Worm (Caenorhabditis elegans) whole organism, young adult: ENCODE data around the gene C18G1.7.

ENCODE experiments used
- B0261.1 ChIP-seq: sonication (generic microtip); optimal IDR thresholded peaks from 2 replicates; lab custom pipeline; 2016; ENCODE audit warnings: mild to moderate bottlenecking, missing genetic modification characterization, moderate library complexity, missing compliant biosample characterization
- C06A6.2 ChIP-seq: fragments of 200-800 bp; sonication (Bioruptor generic); conservative IDR thresholded peaks from 2 replicates; pipeline ENCODE4 v1.3.6; 2022; ENCODE audit warnings: missing genetic modification characterization, missing compliant biosample characterization
- D2030.7 ChIP-seq: fragments of 200-800 bp; sonication (Bioruptor generic); IDR thresholded peaks from 2 replicates; pipeline ENCODE4 v1.3.6; 2022; ENCODE audit warnings: missing genetic modification reagents, missing genetic modification characterization, missing compliant biosample characterization
- F33H1.4 ChIP-seq: fragments of 200-800 bp; sonication (Bioruptor generic); IDR thresholded peaks from 2 replicates; pipeline ENCODE4 v1.3.6; 2022; ENCODE audit warnings: missing genetic modification reagents, missing genetic modification characterization, missing compliant biosample characterization
- F55B11.4 ChIP-seq: sonication (generic microtip); optimal IDR thresholded peaks from 2 replicates; lab custom pipeline; 2016; ENCODE audit warnings: missing compliant biosample characterization, missing genetic modification characterization, borderline replicate concordance; ENCODE audit not compliant: insufficient read depth
- Y53F4B.3 ChIP-seq: fragments of 200-800 bp; sonication (Bioruptor generic); IDR thresholded peaks from 2 replicates; pipeline ENCODE4 v1.3.6; 2022; ENCODE audit warnings: missing genetic modification reagents, missing genetic modification characterization, missing compliant biosample characterization
- Y67H2A.10 ChIP-seq: fragments of 200-800 bp; sonication (Bioruptor generic); conservative IDR thresholded peaks from 2 replicates; pipeline ENCODE4 v1.3.6; 2022; ENCODE audit warnings: missing genetic modification reagents, missing genetic modification characterization, missing compliant biosample characterization
- Y95B8A.8 ChIP-seq: fragments of 200-800 bp; sonication (Bioruptor generic); IDR thresholded peaks from 2 replicates; pipeline ENCODE4 v1.3.6; 2022; ENCODE audit warnings: missing genetic modification reagents, missing genetic modification characterization, missing compliant biosample characterization
- attf-3 ChIP-seq: fragments of 200-800 bp; sonication (Bioruptor generic); conservative IDR thresholded peaks from 2 replicates; pipeline ENCODE4 v1.3.6; 2022; ENCODE audit warnings: missing genetic modification reagents, missing genetic modification characterization, missing compliant biosample characterization
- ccch-3 ChIP-seq: fragments of 200-800 bp; sonication (Bioruptor generic); optimal IDR thresholded peaks from 2 replicates; lab custom pipeline; 2018; ENCODE audit warnings: mild to moderate bottlenecking, missing genetic modification characterization, missing compliant biosample characterization
- cebp-1 ChIP-seq, 2 experiments: fragments of 200-800 bp in 1 of 2; sonication (Bioruptor generic) in 1 of 2; sonication (generic microtip) in 1 of 2; IDR thresholded peaks in 1 of 2; optimal IDR thresholded peaks in 1 of 2; 2 replicates each; pipeline versions ENCODE4 v1.3.6 to Lab custom; 2017 to 2022; ENCODE audit warnings: missing compliant biosample characterization in 2 of 2, missing genetic modification characterization in 2 of 2, mild to moderate bottlenecking in 1 of 2, missing genetic modification reagents in 1 of 2, moderate library complexity in 1 of 2
- cebp-2 ChIP-seq: fragments of 200-800 bp; sonication (Bioruptor generic); IDR thresholded peaks from 2 replicates; pipeline ENCODE4 v1.3.6; 2022; ENCODE audit warnings: missing genetic modification characterization, missing compliant biosample characterization
- ceh-91 ChIP-seq: fragments of 200-800 bp; sonication (Bioruptor generic); IDR thresholded peaks from 2 replicates; pipeline ENCODE4 v1.3.6; 2022; ENCODE audit warnings: missing genetic modification reagents, missing genetic modification characterization, missing compliant biosample characterization
- chd-7 ChIP-seq: sonication (generic microtip); optimal IDR thresholded peaks from 2 replicates; lab custom pipeline; 2016; ENCODE audit warnings: mild to moderate bottlenecking, missing genetic modification characterization, moderate library complexity, missing compliant biosample characterization
- dpff-1 ChIP-seq: sonication (generic microtip); optimal IDR thresholded peaks from 2 replicates; lab custom pipeline; 2017; ENCODE audit warnings: mild to moderate bottlenecking, missing genetic modification characterization, missing compliant biosample characterization
- egl-44 ChIP-seq: fragments of 200-800 bp; sonication (Bioruptor generic); IDR thresholded peaks from 2 replicates; pipeline ENCODE4 v1.3.6; 2022; ENCODE audit warnings: missing genetic modification reagents, missing genetic modification characterization, missing compliant biosample characterization
- ets-4 ChIP-seq: fragments of 200-800 bp; sonication (Bioruptor generic); optimal IDR thresholded peaks from 2 replicates; lab custom pipeline; 2018; ENCODE audit warnings: mild to moderate bottlenecking, missing genetic modification characterization, missing compliant biosample characterization
- gei-17 ChIP-seq: fragments of 200-800 bp; sonication (Bioruptor generic); optimal IDR thresholded peaks from 2 replicates; lab custom pipeline; 2018; ENCODE audit warnings: mild to moderate bottlenecking, missing genetic modification characterization, missing compliant biosample characterization
- hmg-1.2 ChIP-seq: fragments of 200-800 bp; sonication (Bioruptor generic); IDR thresholded peaks from 2 replicates; pipeline ENCODE4 v1.3.6; 2022; ENCODE audit warnings: missing genetic modification reagents, missing genetic modification characterization, missing compliant biosample characterization
- hmg-20 ChIP-seq: fragments of 200-800 bp; sonication (Bioruptor generic); IDR thresholded peaks from 2 replicates; pipeline ENCODE4 v1.3.6; 2022; ENCODE audit warnings: missing genetic modification reagents, missing genetic modification characterization, missing compliant biosample characterization
- let-526 ChIP-seq: fragments of 200-800 bp; sonication (Bioruptor generic); IDR thresholded peaks from 2 replicates; pipeline ENCODE4 v1.3.6; 2022; ENCODE audit warnings: missing genetic modification reagents, missing genetic modification characterization, missing compliant biosample characterization
- lin-35 ChIP-seq, 3 experiments: fragments of 150-350 bp in 2 of 3; sonication (generic microtip) in 1 of 3; optimal IDR thresholded peaks; 2 replicates each; lab custom pipeline; 2014 to 2018; ENCODE audit warnings: missing biosample characterization in 3 of 3, missing genetic modification characterization in 3 of 3, missing genetic modification reagents in 3 of 3
- lin-54 ChIP-seq: fragments of 200-800 bp; sonication (Bioruptor generic); optimal IDR thresholded peaks from 2 replicates; lab custom pipeline; 2018; ENCODE audit warnings: mild to moderate bottlenecking, missing genetic modification characterization, missing compliant biosample characterization
- lsy-27 ChIP-seq: sonication (generic microtip); optimal IDR thresholded peaks from 2 replicates; lab custom pipeline; 2017; ENCODE audit warnings: missing genetic modification characterization, mild to moderate bottlenecking, missing compliant biosample characterization, antibody characterized with exemption, missing genotype, borderline replicate concordance; ENCODE audit not compliant: insufficient read depth
- madf-3 ChIP-seq: fragments of 200-800 bp; sonication (Bioruptor generic); IDR thresholded peaks from 2 replicates; pipeline ENCODE4 v1.3.6; 2022; ENCODE audit warnings: missing genetic modification reagents, missing genetic modification characterization, missing compliant biosample characterization
- madf-6 ChIP-seq: fragments of 200-800 bp; sonication (Bioruptor generic); IDR thresholded peaks from 2 replicates; pipeline ENCODE4 v1.3.6; 2022; ENCODE audit warnings: missing genetic modification reagents, missing genetic modification characterization, missing compliant biosample characterization
- madf-8 ChIP-seq: fragments of 200-800 bp; sonication (Bioruptor generic); conservative IDR thresholded peaks from 2 replicates; pipeline ENCODE4 v1.3.6; 2022; ENCODE audit warnings: missing genetic modification reagents, missing genetic modification characterization, missing compliant biosample characterization
- mcd-1 ChIP-seq: fragments of 200-800 bp; sonication (Bioruptor generic); IDR thresholded peaks from 2 replicates; pipeline ENCODE4 v1.3.6; 2022; ENCODE audit warnings: missing genetic modification reagents, missing genetic modification characterization, missing compliant biosample characterization
- nfya-2 ChIP-seq: fragments of 200-800 bp; sonication (Bioruptor generic); IDR thresholded peaks from 2 replicates; pipeline ENCODE4 v1.3.6; 2022; ENCODE audit warnings: missing genetic modification reagents, missing genetic modification characterization, missing compliant biosample characterization
- nfyb-1 ChIP-seq: fragments of 200-800 bp; sonication (Bioruptor generic); IDR thresholded peaks from 2 replicates; pipeline ENCODE4 v1.3.6; 2022; ENCODE audit warnings: missing genetic modification reagents, missing genetic modification characterization, missing compliant biosample characterization
- nhr-80 ChIP-seq: sonication (generic microtip); optimal IDR thresholded peaks from 2 replicates; lab custom pipeline; 2016; ENCODE audit warnings: missing genetic modification characterization, missing compliant biosample characterization
- pbrm-1 ChIP-seq: fragments of 200-800 bp; sonication (Bioruptor generic); IDR thresholded peaks from 2 replicates; pipeline ENCODE4 v1.3.6; 2022; ENCODE audit warnings: missing genetic modification reagents, missing genetic modification characterization, missing compliant biosample characterization
- pha-4 ChIP-seq: fragments of 150-350 bp; sonication (generic microtip); optimal IDR thresholded peaks from 2 replicates; lab custom pipeline; 2014; ENCODE audit warnings: missing biosample characterization, missing genetic modification reagents, missing genetic modification characterization
- rcor-1 ChIP-seq: fragments of 200-800 bp; sonication (Bioruptor generic); IDR thresholded peaks from 2 replicates; pipeline ENCODE4 v1.3.6; 2022; ENCODE audit warnings: missing genetic modification reagents, missing genetic modification characterization, missing compliant biosample characterization
- rpc-1 ChIP-seq, 2 experiments: fragments of 150-350 bp in 1 of 2; sonication (generic microtip) in 1 of 2; optimal IDR thresholded peaks; 2 replicates each; lab custom pipeline; 2014 to 2018; ENCODE audit warnings: missing biosample characterization in 1 of 2, missing genetic modification characterization in 1 of 2, missing genetic modification reagents in 1 of 2, missing genotype in 1 of 2
- sea-2 ChIP-seq: fragments of 200-800 bp; sonication (Bioruptor generic); IDR thresholded peaks from 2 replicates; pipeline ENCODE4 v1.3.6; 2022; ENCODE audit warnings: missing genetic modification characterization, missing compliant biosample characterization
- snpc-1.3 ChIP-seq: sonication (generic microtip); optimal IDR thresholded peaks from 2 replicates; lab custom pipeline; 2017; ENCODE audit warnings: missing genetic modification characterization, mild to moderate bottlenecking, missing compliant biosample characterization, antibody characterized with exemption, moderate library complexity, missing genotype, missing genetic modification reagents; ENCODE audit not compliant: insufficient read depth
- snpc-3.4 ChIP-seq: sonication (generic microtip); optimal IDR thresholded peaks from 2 replicates; lab custom pipeline; 2017; ENCODE audit warnings: missing genetic modification characterization, mild to moderate bottlenecking, missing compliant biosample characterization, antibody characterized with exemption, moderate library complexity, missing genotype, missing genetic modification reagents
- snpc-4 ChIP-seq, 5 experiments: fragments of 150-350 bp in 1 of 5; sonication (generic microtip) in 4 of 5; optimal IDR thresholded peaks; 2 replicates each; lab custom pipeline; 2014 to 2018; ENCODE audit warnings: missing genetic modification characterization in 5 of 5, missing biosample characterization in 3 of 5, antibody characterized with exemption in 2 of 5, mild to moderate bottlenecking in 2 of 5, missing compliant biosample characterization in 2 of 5, missing genotype in 2 of 5, moderate library complexity in 2 of 5, missing genetic modification reagents in 1 of 5
- zfh-2 ChIP-seq: fragments of 200-800 bp; sonication (Bioruptor generic); conservative IDR thresholded peaks from 2 replicates; pipeline ENCODE4 v1.3.6; 2022; ENCODE audit warnings: missing genetic modification reagents, missing genetic modification characterization, missing compliant biosample characterization
- zim-3 ChIP-seq: sonication (generic microtip); optimal IDR thresholded peaks from 2 replicates; lab custom pipeline; 2017; ENCODE audit warnings: mild to moderate bottlenecking, missing genetic modification characterization, moderate library complexity, missing compliant biosample characterization
- ztf-22 ChIP-seq: fragments of 200-800 bp; sonication (Bioruptor generic); optimal IDR thresholded peaks from 2 replicates; lab custom pipeline; 2018; ENCODE audit warnings: mild to moderate bottlenecking, missing genetic modification characterization, moderate library complexity, missing compliant biosample characterization
- ztf-25 ChIP-seq: fragments of 200-800 bp; sonication (Bioruptor generic); IDR thresholded peaks from 2 replicates; pipeline ENCODE4 v1.3.6; 2022; ENCODE audit warnings: missing genetic modification reagents, missing genetic modification characterization, missing compliant biosample characterization
- ztf-3 ChIP-seq: fragments of 200-800 bp; sonication (Bioruptor generic); optimal IDR thresholded peaks from 2 replicates; lab custom pipeline; 2018; ENCODE audit warnings: mild to moderate bottlenecking, missing genetic modification characterization, missing compliant biosample characterization
- ztf-6 ChIP-seq: fragments of 200-800 bp; sonication (Bioruptor generic); IDR thresholded peaks from 2 replicates; pipeline ENCODE4 v1.3.6; 2022; ENCODE audit warnings: missing genetic modification reagents, missing genetic modification characterization, missing compliant biosample characterization

The C18G1.7 gene

DNA sequence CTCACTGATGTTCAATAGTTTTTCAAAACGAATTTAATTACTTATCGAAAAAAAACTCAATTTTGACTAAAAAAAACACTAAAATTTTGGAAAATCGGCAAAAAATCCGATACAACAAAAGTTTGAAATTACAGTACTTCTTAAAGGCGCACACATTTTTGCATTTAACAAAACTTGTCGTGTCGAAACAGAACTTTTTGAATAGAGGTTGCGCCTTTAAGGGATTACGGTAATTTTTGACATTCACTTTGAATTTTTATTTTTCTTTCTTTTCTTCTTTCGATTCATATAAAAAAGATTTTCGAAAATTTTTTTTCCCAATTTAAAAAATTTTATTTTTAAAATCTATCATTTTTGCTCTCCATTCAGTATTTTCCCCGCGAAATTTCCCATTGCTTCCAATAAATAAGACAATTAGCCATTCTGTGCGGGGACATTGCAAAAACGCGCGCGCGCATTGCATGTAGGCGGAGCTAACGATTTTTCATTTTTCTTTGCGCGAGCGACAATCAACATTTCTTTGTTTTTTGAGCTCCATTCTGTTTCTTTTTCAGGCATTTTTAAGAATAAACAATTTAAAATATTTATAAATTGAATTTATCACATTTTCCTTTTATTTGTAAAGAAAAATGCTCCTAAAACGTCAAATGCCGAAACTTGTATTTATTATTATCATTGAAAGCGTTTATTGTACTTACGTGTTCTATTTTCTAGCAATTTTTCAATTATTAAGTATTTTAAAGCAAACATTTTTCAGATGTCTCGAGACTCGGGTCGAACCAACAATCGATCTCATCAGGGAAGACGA lies 14.0 kb upstream of the C18G1.7 start, which contains the start of gene F39G3.3:
Gene F39G3.3 (plus strand): TSS at position 758 of the 808 bp plus-strand sequence.
- TF ChIP-seq nfya-2: no peak
- TF ChIP-seq nfyb-1 (GFP tag; lab: Robert Waterston, UW): no peak
- no peak for TF ChIP-seq pha-4 (tag; lab: Kevin White, UChicago)
- TF ChIP-seq Y67H2A.10 (GFP tag; lab: Robert Waterston, UW): no peak
- peak; percentile 32 for TF ChIP-seq nhr-80 (tag; lab: Kevin White, UChicago)
- TF ChIP-seq ets-4 (GFP tag; lab: Kevin White, UChicago): no peak
- no peak for TF ChIP-seq sea-2 (GFP tag; lab: Robert Waterston, UW)
- TF ChIP-seq gei-17 (GFP tag; lab: Kevin White, UChicago): no peak
- no peak for TF ChIP-seq ztf-3 (GFP tag; lab: Kevin White, UChicago)
- no peak for TF ChIP-seq cebp-2
- TF ChIP-seq rpc-1 (optimal IDR thresholded peaks at IDR 0.05; lab: Kevin White, UChicago): peak; percentile 45
- no peak for TF ChIP-seq rpc-1 (tag; optimal IDR thresholded peaks at IDR 0.05; lab: Kevin White, UChicago)
- no peak for TF ChIP-seq C06A6.2 (GFP tag; lab: Robert Waterston, UW)
- TF ChIP-seq egl-44 (GFP tag; lab: Robert Waterston, UW): no peak
- peak; percentile 56; the same call in 1 of the 2 replicates for TF ChIP-seq mcd-1 (GFP tag; lab: Robert Waterston, UW)
- TF ChIP-seq B0261.1 (tag; lab: Kevin White, UChicago): no peak
- TF ChIP-seq hmg-20 (GFP tag; lab: Robert Waterston, UW): no peak
- peak; percentile 83 for TF ChIP-seq lin-54 (GFP tag; lab: Kevin White, UChicago)
- no peak for TF ChIP-seq snpc-3.4 (tag; lab: Kevin White, UChicago)
- peak; percentile 88 for TF ChIP-seq F33H1.4 (GFP tag; lab: Robert Waterston, UW)
- no peak for TF ChIP-seq ztf-25 (GFP tag; lab: Robert Waterston, UW)
- no peak for TF ChIP-seq rcor-1 (GFP tag; lab: Robert Waterston, UW)
- peak; percentile 97 for TF ChIP-seq madf-6 (GFP tag; lab: Robert Waterston, UW)
- peak; percentile 82 for TF ChIP-seq D2030.7 (GFP tag; lab: Robert Waterston, UW)
- TF ChIP-seq Y95B8A.8: no peak
- TF ChIP-seq madf-8 (GFP tag; lab: Robert Waterston, UW): peak; percentile 84
- TF ChIP-seq madf-3 (GFP tag; lab: Robert Waterston, UW): no peak
- TF ChIP-seq attf-3 (GFP tag; lab: Robert Waterston, UW): no peak
- TF ChIP-seq ztf-22 (GFP tag; lab: Kevin White, UChicago): no peak
- no peak for TF ChIP-seq F55B11.4 (tag; lab: Kevin White, UChicago)
- peak in 1 of 3 experiments; percentile 38 for TF ChIP-seq lin-35 (GFP tag; optimal IDR thresholded peaks at IDR 0.05; lab: Kevin White, UChicago)
- no peak for TF ChIP-seq dpff-1
- no peak for TF ChIP-seq ccch-3 (GFP tag; lab: Kevin White, UChicago)
- TF ChIP-seq chd-7 (tag; lab: Kevin White, UChicago): no peak
- TF ChIP-seq ceh-91 (GFP tag; lab: Robert Waterston, UW): peak; percentile 79
- peak; percentile 67 for TF ChIP-seq snpc-1.3
- TF ChIP-seq hmg-1.2 (GFP tag; lab: Robert Waterston, UW): peak; percentile 53
- TF ChIP-seq Y53F4B.3 (GFP tag; lab: Robert Waterston, UW): no peak
- TF ChIP-seq pbrm-1 (GFP tag; lab: Robert Waterston, UW): peak; percentile 56; the same call in 1 of the 2 replicates
- no peak for TF ChIP-seq cebp-1 (GFP tag; IDR thresholded peaks at IDR 0.05; lab: Robert Waterston, UW)
- peak; percentile 62 for TF ChIP-seq cebp-1 (tag; optimal IDR thresholded peaks at IDR 0.05; lab: Kevin White, UChicago)
- TF ChIP-seq zfh-2 (GFP tag; lab: Robert Waterston, UW): no peak
- TF ChIP-seq ztf-6 (GFP tag; lab: Robert Waterston, UW): no peak
- TF ChIP-seq zim-3 (tag; lab: Kevin White, UChicago): no peak
- TF ChIP-seq lsy-27 (tag; lab: Kevin White, UChicago): no peak
- TF ChIP-seq let-526 (GFP tag; lab: Robert Waterston, UW): no peak
- peak; percentile 21 for TF ChIP-seq snpc-4 (GFP tag; optimal IDR thresholded peaks at IDR 0.05; lab: Kevin White, UChicago)
- TF ChIP-seq snpc-4 (tag; optimal IDR thresholded peaks at IDR 0.05; lab: Kevin White, UChicago): peak in 3 of 4 experiments; percentile 43 to 64 (median 59)
